Worm (Caenorhabditis elegans) whole organism, young adult: ENCODE results near the gene srh-68.

Experiments used
- Y95B8A.8 ChIP-seq: fragments of 200-800 bp; sonication (Bioruptor generic); IDR thresholded peaks from 2 replicates; pipeline ENCODE4 v1.3.6; 2022; ENCODE audit warnings: missing genetic modification reagents, missing genetic modification characterization, missing compliant biosample characterization
- ZK185.1 ChIP-seq: sonication (generic microtip); optimal IDR thresholded peaks from 2 replicates; lab custom pipeline; 2016; ENCODE audit warnings: mild to moderate bottlenecking, missing genetic modification characterization, missing compliant biosample characterization; ENCODE audit not compliant: poor library complexity, severe bottlenecking
- atf-7 ChIP-seq: sonication (generic microtip); optimal IDR thresholded peaks from 2 replicates; lab custom pipeline; 2017; ENCODE audit warnings: mild to moderate bottlenecking, missing genetic modification characterization, missing compliant biosample characterization
- ceh-91 ChIP-seq: fragments of 200-800 bp; sonication (Bioruptor generic); IDR thresholded peaks from 2 replicates; pipeline ENCODE4 v1.3.6; 2022; ENCODE audit warnings: missing genetic modification reagents, missing genetic modification characterization, missing compliant biosample characterization
- dpff-1 ChIP-seq: sonication (generic microtip); optimal IDR thresholded peaks from 2 replicates; lab custom pipeline; 2017; ENCODE audit warnings: mild to moderate bottlenecking, missing genetic modification characterization, missing compliant biosample characterization
- hsf-1 ChIP-seq: fragments of 200-800 bp; sonication (Bioruptor generic); IDR thresholded peaks from 2 replicates; pipeline ENCODE4 v1.3.6; 2022; ENCODE audit warnings: missing genetic modification reagents, missing genetic modification characterization, missing compliant biosample characterization
- pha-4 ChIP-seq: fragments of 150-350 bp; sonication (generic microtip); optimal IDR thresholded peaks from 2 replicates; lab custom pipeline; 2014; ENCODE audit warnings: missing biosample characterization, missing genetic modification reagents, missing genetic modification characterization
- unc-62 ChIP-seq: fragments of 150-350 bp; optimal IDR thresholded peaks from 2 replicates; lab custom pipeline; 2014; ENCODE audit warnings: missing biosample characterization, missing genetic modification reagents, missing genetic modification characterization

- TF ChIP-seq pha-4 (tag; lab: Kevin White, UChicago): no peak
- TF ChIP-seq Y95B8A.8 (GFP tag; lab: Robert Waterston, UW): no peak
- no peak for TF ChIP-seq unc-62 (GFP tag; lab: Kevin White, UChicago)
- no peak for TF ChIP-seq ceh-91 (GFP tag; lab: Robert Waterston, UW)
- no peak for TF ChIP-seq hsf-1 (GFP tag; lab: Robert Waterston, UW)
- TF ChIP-seq dpff-1 (tag; lab: Kevin White, UChicago): no peak
- TF ChIP-seq ZK185.1 (tag; lab: Kevin White, UChicago): no peak
- TF ChIP-seq atf-7 (tag; lab: Kevin White, UChicago): no peak
These were observed 10.2 kb upstream of the srh-68 start, which contains the start of gene T21B4.3 for ce11 chrII:12496981-12497380.
